1 fruit fly cellular context compared by ENCODE assay signal in the genomic region with DNA sequence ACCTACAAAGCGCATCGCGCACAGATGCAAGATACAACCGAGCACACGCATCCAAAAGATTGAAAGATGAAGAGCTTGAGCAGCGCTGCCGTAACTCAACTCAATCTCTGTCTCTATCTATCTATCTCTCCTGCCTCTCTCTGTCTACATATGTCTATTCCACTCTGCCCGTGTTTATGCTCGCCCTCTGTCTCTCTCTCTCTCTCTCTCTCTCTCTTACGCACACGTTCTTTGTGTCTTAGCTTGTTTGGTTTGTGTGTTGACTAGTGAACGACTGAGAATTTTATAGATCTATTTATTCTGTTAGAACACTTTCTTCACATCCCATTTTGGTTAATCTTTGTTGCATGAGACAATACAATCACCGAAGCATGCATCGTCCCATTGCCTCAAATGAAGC.
TF ChIP-seq lines count a peak whose summit lies in the region.

No protein-coding gene starts in this region.

TF ChIP-seq in whole organism, embryonic, 481 proteins besides CTCF, POLR2A, EP300 and RAD21 (continued from another document):
- TF ChIP-seq Jarid2 (GFP tag; optimal IDR thresholded peaks at IDR 0.05; lab: Kevin White, UChicago) (no peak), cad (GFP tag; optimal IDR thresholded peaks at IDR 0.05; lab: Kevin White, UChicago) (no peak), Dip3 (GFP tag; optimal IDR thresholded peaks at IDR 0.05; lab: Kevin White, UChicago) (no peak), Blimp-1 (GFP tag; optimal IDR thresholded peaks at IDR 0.05; lab: Kevin White, UChicago) (no peak), CG10209 (GFP tag; optimal IDR thresholded peaks at IDR 0.05; lab: Kevin White, UChicago) (no peak), stc (GFP tag; IDR thresholded peaks at IDR 0.05; lab: Robert Waterston, UW) (no peak), CG7786 (GFP tag; optimal IDR thresholded peaks at IDR 0.05; lab: Kevin White, UChicago) (no peak), chn (GFP tag; optimal IDR thresholded peaks at IDR 0.05; lab: Kevin White, UChicago) (no peak), Hand (GFP tag; optimal IDR thresholded peaks at IDR 0.05; lab: Kevin White, UChicago) (no peak), CG9797 (GFP tag; optimal IDR thresholded peaks at IDR 0.05; lab: Kevin White, UChicago) (no peak), Usf (GFP tag; optimal IDR thresholded peaks at IDR 0.05; lab: Kevin White, UChicago) (no peak), eyg (GFP tag; optimal IDR thresholded peaks at IDR 0.05; lab: Kevin White, UChicago) (no peak), en (GFP tag; optimal IDR thresholded peaks at IDR 0.05; lab: Kevin White, UChicago) (no peak), E2f2 (GFP tag; IDR thresholded peaks at IDR 0.05; lab: Robert Waterston, UW) (peak; percentile 11; the same call in 1 of the 2 replicates), CG11398 (GFP tag; optimal IDR thresholded peaks at IDR 0.05; lab: Kevin White, UChicago) (no peak), Dp (GFP tag; optimal IDR thresholded peaks at IDR 0.05; lab: Kevin White, UChicago) (no peak), nau (GFP tag; optimal IDR thresholded peaks at IDR 0.05; lab: Kevin White, UChicago) (no peak), CG9932 (GFP tag; IDR thresholded peaks at IDR 0.05; lab: Robert Waterston, UW) (no peak), Atf6 (GFP tag; IDR thresholded peaks at IDR 0.05; lab: Robert Waterston, UW) (no peak), CG8290 (GFP tag; optimal IDR thresholded peaks at IDR 0.05; lab: Kevin White, UChicago) (peak; percentile 92), CG8290 (tag; optimal IDR thresholded peaks at IDR 0.05; lab: Kevin White, UChicago) (peak; percentile 77 to 98), YL-1 (GFP tag; optimal IDR thresholded peaks at IDR 0.05; lab: Kevin White, UChicago) (no peak), Lim3 (GFP tag; IDR thresholded peaks at IDR 0.05; lab: Robert Waterston, UW) (no peak), toy (GFP tag; IDR thresholded peaks at IDR 0.05; lab: Robert Waterston, UW) (no peak), CG17385 (GFP tag; optimal IDR thresholded peaks at IDR 0.05; lab: Kevin White, UChicago) (no peak), tll (GFP tag; optimal IDR thresholded peaks at IDR 0.05; lab: Kevin White, UChicago) (peak in 1 of 2 experiments; percentile 47), CG3065 (GFP tag; optimal IDR thresholded peaks at IDR 0.05; lab: Kevin White, UChicago) (no peak), CHES-1-like (GFP tag; optimal IDR thresholded peaks at IDR 0.05; lab: Kevin White, UChicago) (no peak), cwo (GFP tag; optimal IDR thresholded peaks at IDR 0.05; lab: Kevin White, UChicago) (no peak), twi (tag; optimal IDR thresholded peaks at IDR 0.05; lab: Kevin White, UChicago) (peak; percentile 27), CG4404 (GFP tag; IDR thresholded peaks at IDR 0.05; lab: Robert Waterston, UW) (no peak), CG8089 (GFP tag; optimal IDR thresholded peaks at IDR 0.05; lab: Kevin White, UChicago) (no peak), Lhr (GFP tag; optimal IDR thresholded peaks at IDR 0.05; lab: Kevin White, UChicago) (no peak), CG14441 (GFP tag; IDR thresholded peaks at IDR 0.05; lab: Robert Waterston, UW) (no peak), pros (GFP tag; optimal IDR thresholded peaks at IDR 0.05; lab: Kevin White, UChicago) (no peak), Taf1 (GFP tag; IDR thresholded peaks at IDR 0.05; lab: Robert Waterston, UW) (no peak), cas (GFP tag; IDR thresholded peaks at IDR 0.05; lab: Robert Waterston, UW) (no peak), lola (GFP tag; optimal IDR thresholded peaks at IDR 0.05; lab: Kevin White, UChicago) (no peak), pzg (GFP tag; optimal IDR thresholded peaks at IDR 0.05; lab: Kevin White, UChicago) (no peak), H2.0 (GFP tag; IDR thresholded peaks at IDR 0.05; lab: Robert Waterston, UW) (no peak), Gsc (GFP tag; IDR thresholded peaks at IDR 0.05; lab: Robert Waterston, UW) (no peak), CG9215 (GFP tag; IDR thresholded peaks at IDR 0.05; lab: Robert Waterston, UW) (no peak), btn (GFP tag; optimal IDR thresholded peaks at IDR 0.05; lab: Kevin White, UChicago) (no peak), CG2875 (GFP tag; optimal IDR thresholded peaks at IDR 0.05; lab: Kevin White, UChicago) (no peak), CG11247 (GFP tag; IDR thresholded peaks at IDR 0.05; lab: Robert Waterston, UW) (no peak), CG17612 (GFP tag; IDR thresholded peaks at IDR 0.05; lab: Robert Waterston, UW) (no peak), dimm (GFP tag; IDR thresholded peaks at IDR 0.05; lab: Robert Waterston, UW) (no peak), D19B (GFP tag; optimal IDR thresholded peaks at IDR 0.05; lab: Kevin White, UChicago) (no peak), Oli (tag; optimal IDR thresholded peaks at IDR 0.05; lab: Kevin White, UChicago) (no peak), HmgZ (tag; optimal IDR thresholded peaks at IDR 0.05; lab: Kevin White, UChicago) (no peak), CG7271 (tag; optimal IDR thresholded peaks at IDR 0.05; lab: Kevin White, UChicago) (no peak), vfl (GFP tag; optimal IDR thresholded peaks at IDR 0.05; lab: Kevin White, UChicago) (no peak), pfk (GFP tag; optimal IDR thresholded peaks at IDR 0.05; lab: Kevin White, UChicago) (no peak), NfI (GFP tag; optimal IDR thresholded peaks at IDR 0.05; lab: Kevin White, UChicago) (no peak), Atf3 (GFP tag; optimal IDR thresholded peaks at IDR 0.05; lab: Kevin White, UChicago) (no peak), CG10462 (GFP tag; optimal IDR thresholded peaks at IDR 0.05; lab: Kevin White, UChicago) (no peak), Neu2 (GFP tag; optimal IDR thresholded peaks at IDR 0.05; lab: Kevin White, UChicago; ENCODE audit: borderline replicate concordance) (no peak), Abd-B (GFP tag; optimal IDR thresholded peaks at IDR 0.05; lab: Kevin White, UChicago) (no peak)
